Fruit fly (Drosophila melanogaster) whole organism, prepupa: ENCODE data around the gene CG43336.

Experiments used
- CG11902 ChIP-seq: fragments of 200-800 bp; sonication (Bioruptor generic); optimal IDR thresholded peaks from 3 replicates; lab custom pipeline; 2016; ENCODE audit warnings: missing biosample characterization, missing genetic modification characterization
- CG34406 ChIP-seq: fragments of 200-800 bp; sonication (Bioruptor generic); optimal IDR thresholded peaks from 3 replicates; lab custom pipeline; 2016; ENCODE audit warnings: missing biosample characterization, missing genetic modification characterization
- CG6276 ChIP-seq: fragments of 200-800 bp; sonication (Bioruptor generic); optimal IDR thresholded peaks from 2 replicates; lab custom pipeline; 2017; ENCODE audit warnings: missing biosample characterization, mild to moderate bottlenecking, missing genetic modification characterization
- Hr39 ChIP-seq: fragments of 200-800 bp; sonication (Bioruptor generic); optimal IDR thresholded peaks from 2 replicates; lab custom pipeline; 2016; ENCODE audit warnings: missing biosample characterization, missing genetic modification characterization
- cyc ChIP-seq: fragments of 200-800 bp; sonication (Bioruptor generic); optimal IDR thresholded peaks from 3 replicates; lab custom pipeline; 2016; ENCODE audit warnings: missing biosample characterization, missing genetic modification characterization
- spab ChIP-seq: fragments of 200-800 bp; sonication (Bioruptor generic); optimal IDR thresholded peaks from 2 replicates; lab custom pipeline; 2017; ENCODE audit warnings: missing biosample characterization, mild to moderate bottlenecking, missing genetic modification characterization, missing genetic modification reagents
- ss ChIP-seq, 2 experiments: fragments of 200-800 bp; sonication (Bioruptor generic); optimal IDR thresholded peaks; 2 replicates in 1 of 2; 3 replicates in 1 of 2; lab custom pipeline; 2017 to 2018; ENCODE audit warnings: mild to moderate bottlenecking in 2 of 2, missing biosample characterization in 2 of 2, missing genetic modification characterization in 2 of 2, moderate library complexity in 1 of 2
- svp ChIP-seq: fragments of 200-800 bp; sonication (Bioruptor generic); peaks from one replicate; lab custom pipeline; 2016; ENCODE audit warnings: missing biosample characterization, missing genetic modification characterization

DNA sequence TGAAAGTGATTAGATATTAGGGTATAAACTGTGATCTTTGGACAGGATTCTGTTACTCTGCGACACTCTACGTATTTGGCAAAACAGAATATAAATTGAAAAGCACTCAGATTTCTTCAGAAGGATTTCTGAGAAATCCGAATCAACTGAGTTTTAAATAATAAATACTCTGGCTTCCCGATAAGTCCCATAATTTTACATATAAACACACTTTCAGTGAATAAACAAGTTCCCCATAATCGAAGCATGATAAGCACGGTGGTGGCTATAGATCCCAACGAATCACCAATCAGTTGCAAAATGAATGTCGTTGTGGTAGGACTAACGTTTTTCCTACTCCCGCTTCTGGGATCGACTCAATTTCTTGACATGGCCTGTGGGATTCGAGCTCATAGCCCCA is at the start of gene CG43336:
- TF ChIP-seq Hr39 (GFP tag; lab: Kevin White, UChicago) (no peak), ss (GFP tag; optimal IDR thresholded peaks at IDR 0.05; lab: Kevin White, UChicago) (no peak), cyc (GFP tag; lab: Kevin White, UChicago) (no peak), CG34406 (GFP tag; lab: Kevin White, UChicago) (no peak), CG6276 (no peak), svp (GFP tag; lab: Kevin White, UChicago) (no peak), spab (GFP tag; lab: Kevin White, UChicago) (no peak), CG11902 (GFP tag; lab: Kevin White, UChicago) (no peak)
